Fruit fly (Drosophila melanogaster): ENCODE measurements around the gene CG5355.
A peak's percentile ranks its signal among the peaks of the same experiment; 100 is the strongest.

Gene CG5355

dm6 chr2L:10442048-10442790 lies 29.0 kb upstream of the CG5355 start, which contains the start of gene loh:
Gene loh, plus strand, starts transcription at chr2L:10442534.
- TF ChIP-seq Sox102F (GFP tag; optimal IDR thresholded peaks at IDR 0.05): no peak
- TF ChIP-seq dsx (GFP tag; optimal IDR thresholded peaks at IDR 0.05; ENCODE audit: poor library complexity, severe bottlenecking): no peak
- peak; percentile 86 for TF ChIP-seq Eip78C (GFP tag)
- peak; percentile 35 for TF ChIP-seq topi (GFP tag; optimal IDR thresholded peaks at IDR 0.05)
- TF ChIP-seq CG3032 (tag; optimal IDR thresholded peaks at IDR 0.05): peak; percentile 29
- TF ChIP-seq net (GFP tag; optimal IDR thresholded peaks at IDR 0.05): no peak
- TF ChIP-seq svp (GFP tag): no peak
- peak; percentile 8 for TF ChIP-seq Blimp-1 (GFP tag; optimal IDR thresholded peaks at IDR 0.05)
- no peak for TF ChIP-seq CG10669 (GFP tag; optimal IDR thresholded peaks at IDR 0.05)
- no peak for TF ChIP-seq fd59A (GFP tag; optimal IDR thresholded peaks at IDR 0.05)
- TF ChIP-seq CG6792 (GFP tag; optimal IDR thresholded peaks at IDR 0.05): peak; percentile 37
- peak; percentile 49 for TF ChIP-seq CG10631 (GFP tag; optimal IDR thresholded peaks at IDR 0.05)
- TF ChIP-seq CG15336 (GFP tag; IDR thresholded peaks at IDR 0.05): no peak; the same call in 1 of the 2 replicates
- TF ChIP-seq acj6 (GFP tag; optimal IDR thresholded peaks at IDR 0.05): peak; percentile 40
- TF ChIP-seq CG6163 (GFP tag; IDR thresholded peaks at IDR 0.05): no peak
- no peak for TF ChIP-seq fd85E (GFP tag; optimal IDR thresholded peaks at IDR 0.05)
- no peak for TF ChIP-seq fkh (GFP tag; optimal IDR thresholded peaks at IDR 0.05)
- TF ChIP-seq pdm3 (GFP tag; optimal IDR thresholded peaks at IDR 0.05): no peak
- TF ChIP-seq CG9139 (GFP tag; optimal IDR thresholded peaks at IDR 0.05): no peak
- no peak for TF ChIP-seq ss (GFP tag; optimal IDR thresholded peaks at IDR 0.05)
- peak; percentile 50 for TF ChIP-seq OdsH (GFP tag; optimal IDR thresholded peaks at IDR 0.05)
- TF ChIP-seq dac (GFP tag; optimal IDR thresholded peaks at IDR 0.05): no peak
- TF ChIP-seq lz (GFP tag; optimal IDR thresholded peaks at IDR 0.05): peak; percentile 1
- TF ChIP-seq Ets96B (tag; optimal IDR thresholded peaks at IDR 0.05): no peak
- TF ChIP-seq Hr4 (GFP tag; optimal IDR thresholded peaks at IDR 0.05): peak; percentile 32
- TF ChIP-seq achi (GFP tag; optimal IDR thresholded peaks at IDR 0.05): no peak
- no peak for TF ChIP-seq CG7368 (GFP tag; optimal IDR thresholded peaks at IDR 0.05)
- no peak for TF ChIP-seq CG1621 (tag; optimal IDR thresholded peaks at IDR 0.05)
- no peak for TF ChIP-seq CG8632 (GFP tag; optimal IDR thresholded peaks at IDR 0.05)
- no peak for TF ChIP-seq CG11294 (GFP tag; IDR thresholded peaks at IDR 0.05)
- TF ChIP-seq CG4318 (GFP tag; optimal IDR thresholded peaks at IDR 0.05): no peak
- TF ChIP-seq salr (GFP tag; optimal IDR thresholded peaks at IDR 0.05): no peak
- no peak for TF ChIP-seq Sox15 (GFP tag; optimal IDR thresholded peaks at IDR 0.05)
- TF ChIP-seq CG11902 (GFP tag; optimal IDR thresholded peaks at IDR 0.05): peak; percentile 13
- no peak for TF ChIP-seq CG11762 (GFP tag; optimal IDR thresholded peaks at IDR 0.05; ENCODE audit: insufficient read depth)
- TF ChIP-seq Eip93F (GFP tag; optimal IDR thresholded peaks at IDR 0.05): no peak
- TF ChIP-seq CG16779 (tag; optimal IDR thresholded peaks at IDR 0.05): no peak
- TF ChIP-seq esn (GFP tag; optimal IDR thresholded peaks at IDR 0.05): peak; percentile 60

dm6 chr2L:10439174-10439573 lies 25.9 kb upstream of the CG5355 start, which contains the start of gene Nse4:
Gene Nse4, plus strand, starts transcription at chr2L:10439440.
- TF ChIP-seq CG8319 (GFP tag; optimal IDR thresholded peaks at IDR 0.05) (no peak), CG16779 (tag; optimal IDR thresholded peaks at IDR 0.05) (no peak), CG4318 (GFP tag; optimal IDR thresholded peaks at IDR 0.05) (no peak), Lpt (GFP tag; optimal IDR thresholded peaks at IDR 0.05) (no peak), Hr4 (GFP tag; optimal IDR thresholded peaks at IDR 0.05) (no peak), Gug (GFP tag; IDR thresholded peaks at IDR 0.05) (no peak), CG3032 (tag; optimal IDR thresholded peaks at IDR 0.05) (no peak), net (GFP tag; optimal IDR thresholded peaks at IDR 0.05) (no peak), CG10669 (GFP tag; optimal IDR thresholded peaks at IDR 0.05) (no peak), CG11294 (GFP tag; IDR thresholded peaks at IDR 0.05) (no peak), fd59A (GFP tag; optimal IDR thresholded peaks at IDR 0.05) (no peak), CG3919 (GFP tag; optimal IDR thresholded peaks at IDR 0.05) (no peak), CG11762 (GFP tag; optimal IDR thresholded peaks at IDR 0.05; ENCODE audit: insufficient read depth) (no peak)
